Fruit fly (Drosophila melanogaster) ovary, adult (tissue): ENCODE measurements around the gene Phlpp.

ENCODE experiments used
- CG17801 ChIP-seq: fragments of 200-800 bp; optimal IDR thresholded peaks from 2 replicates; lab custom pipeline; 2019; ENCODE audit warnings: missing biosample characterization, mild to moderate bottlenecking, missing genetic modification characterization, moderate library complexity; ENCODE audit not compliant: partially characterized antibody

The Phlpp gene

DNA sequence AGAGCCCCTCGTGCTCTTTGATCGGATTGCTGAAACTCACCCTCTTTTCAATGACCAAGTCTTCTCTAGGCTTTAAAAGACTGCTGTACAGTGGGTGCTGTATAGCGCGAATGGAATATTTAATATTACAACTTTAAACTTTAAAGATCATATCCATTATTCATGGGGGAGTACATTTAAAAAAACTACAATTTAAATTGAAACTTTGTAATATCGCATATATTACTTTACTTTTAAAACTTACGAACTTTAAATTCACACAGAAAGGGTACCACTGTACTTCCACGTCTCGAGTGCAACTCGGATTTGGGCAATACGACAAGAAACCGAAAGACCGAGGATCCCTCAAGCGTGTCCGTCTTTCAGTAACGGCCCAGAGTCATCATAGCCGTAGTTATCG lies at the start of gene Phlpp:
Phlpp (plus strand) TSS at position 214 of the 400 bp plus-strand sequence.
- TF ChIP-seq CG17801: no peak

DNA sequence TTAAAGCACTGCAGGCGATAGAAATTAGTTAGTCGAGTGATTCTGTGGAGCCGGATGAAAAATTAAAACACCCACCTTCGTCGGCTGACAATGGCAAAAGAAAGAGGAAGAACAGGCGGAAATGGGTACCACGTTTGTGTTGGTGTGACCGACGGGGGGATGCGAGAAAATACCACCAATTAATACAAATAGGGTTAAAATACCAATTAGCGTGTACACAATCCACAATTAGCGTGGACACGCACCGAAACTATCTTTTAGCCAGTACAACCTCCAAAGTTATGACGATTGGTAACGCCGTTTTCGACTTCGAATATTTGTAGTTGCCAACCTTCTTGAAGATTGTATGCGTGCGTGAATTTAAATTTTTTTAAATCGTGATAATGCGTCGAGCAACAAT lies 49.8 kb upstream of the Phlpp start, which contains the start of gene RpL30:
RpL30 (minus strand) TSS at position 177 of the 400 bp plus-strand sequence.
- peak; percentile 85 for TF ChIP-seq CG17801

DNA sequence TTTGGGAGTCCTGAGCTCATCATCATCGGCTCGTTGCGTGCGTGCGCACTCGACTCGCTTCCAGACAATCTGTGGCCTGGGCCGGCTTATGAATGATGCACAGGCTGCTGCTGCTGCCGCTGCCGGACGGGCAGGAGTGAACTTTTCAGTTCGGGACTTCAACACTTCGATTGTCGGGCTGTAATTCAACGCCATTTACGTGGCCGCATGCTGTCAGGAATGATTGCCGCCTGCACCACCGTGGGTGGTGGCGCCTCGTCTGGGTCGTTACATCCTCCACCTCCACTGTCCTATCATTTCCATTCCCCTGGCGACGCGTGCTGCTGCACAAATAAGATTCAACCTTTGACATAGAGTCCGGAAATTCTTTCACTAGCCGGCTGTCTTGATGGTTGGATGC lies 48.9 kb upstream of the Phlpp start:
- TF ChIP-seq CG17801: no peak

DNA sequence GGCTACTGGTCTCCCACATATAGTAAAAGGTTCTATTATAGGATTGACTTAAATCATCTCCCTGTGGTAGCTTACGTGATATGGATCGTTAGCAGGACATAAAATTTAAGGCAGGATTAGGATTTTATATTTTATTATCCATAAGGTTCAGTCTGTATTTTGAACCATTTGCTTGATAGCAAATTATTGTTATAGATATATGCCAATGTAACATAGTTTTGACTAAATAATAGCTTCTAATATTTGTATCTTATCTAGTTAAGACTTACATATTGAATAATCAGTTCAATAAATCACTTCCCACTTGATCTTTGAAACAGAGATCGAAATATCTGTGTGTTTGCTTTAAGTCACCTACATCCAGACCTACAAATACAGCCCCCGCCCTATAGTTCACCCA lies 48.4 kb upstream of the Phlpp start, which contains the start of gene robl37BC:
robl37BC (plus strand) TSS at position 301 of the 400 bp plus-strand sequence.
- no peak for TF ChIP-seq CG17801

DNA sequence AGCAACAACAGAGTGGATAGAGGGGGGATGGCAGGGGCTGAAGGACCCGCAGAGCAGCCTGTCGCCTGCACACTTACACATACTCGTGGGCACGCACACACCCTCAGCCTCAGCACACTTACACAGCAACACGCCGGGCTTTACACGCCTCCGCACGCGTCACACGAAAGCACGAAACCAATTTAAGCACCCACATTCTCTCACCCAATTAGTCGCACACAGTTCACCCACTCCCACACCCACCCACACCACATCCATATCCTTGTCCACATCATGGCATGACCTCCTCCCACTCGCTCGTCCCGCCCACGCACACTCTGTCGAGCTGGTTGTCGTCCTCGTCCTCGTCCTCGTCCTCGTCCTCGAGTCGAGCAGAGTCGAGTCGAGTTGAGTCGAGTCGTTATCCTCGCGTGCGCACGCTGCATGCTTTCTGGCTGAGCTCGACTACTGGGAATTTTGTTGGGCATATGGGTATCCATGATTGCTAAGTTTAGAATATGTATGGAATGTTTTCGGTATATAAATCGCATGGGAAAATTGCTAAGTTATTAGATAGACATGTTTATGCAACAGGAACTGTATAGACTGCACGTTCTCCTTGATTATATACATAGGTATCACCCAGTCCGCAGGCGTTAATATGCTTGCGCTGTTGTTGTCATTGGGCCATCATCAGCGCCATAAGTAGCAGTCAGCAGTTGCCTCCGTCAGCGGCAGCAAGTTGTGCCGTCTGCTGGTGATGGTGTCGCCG lies 46.9 kb upstream of the Phlpp start:
- TF ChIP-seq CG17801: no peak

DNA sequence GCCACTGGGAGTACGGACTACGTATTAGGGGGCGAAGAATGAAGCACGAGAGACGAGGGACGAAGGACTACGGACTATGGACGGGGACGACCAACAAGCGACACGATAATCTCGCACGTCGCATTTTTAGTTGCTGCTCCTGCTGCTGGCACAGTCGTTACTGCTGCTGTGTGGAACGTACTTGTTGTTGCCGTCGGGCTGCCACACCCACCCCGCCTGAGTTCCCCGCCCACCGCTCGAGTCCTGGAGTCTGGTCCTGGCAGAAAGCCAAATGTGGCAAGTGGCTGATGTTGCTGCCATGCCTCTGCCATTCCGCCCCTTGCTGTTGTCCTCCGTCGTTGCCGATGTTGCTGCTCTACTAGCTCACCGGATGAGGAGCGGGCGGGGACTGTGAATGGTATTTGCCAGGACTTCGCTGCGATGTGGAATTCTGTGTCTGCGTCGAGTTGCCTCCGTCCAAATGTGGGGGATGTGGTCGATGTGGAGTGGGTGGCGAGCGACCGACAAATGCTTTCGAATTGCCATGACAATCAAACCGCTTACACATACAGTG lies 46.1 kb upstream of the Phlpp start:
- no peak for TF ChIP-seq CG17801

DNA sequence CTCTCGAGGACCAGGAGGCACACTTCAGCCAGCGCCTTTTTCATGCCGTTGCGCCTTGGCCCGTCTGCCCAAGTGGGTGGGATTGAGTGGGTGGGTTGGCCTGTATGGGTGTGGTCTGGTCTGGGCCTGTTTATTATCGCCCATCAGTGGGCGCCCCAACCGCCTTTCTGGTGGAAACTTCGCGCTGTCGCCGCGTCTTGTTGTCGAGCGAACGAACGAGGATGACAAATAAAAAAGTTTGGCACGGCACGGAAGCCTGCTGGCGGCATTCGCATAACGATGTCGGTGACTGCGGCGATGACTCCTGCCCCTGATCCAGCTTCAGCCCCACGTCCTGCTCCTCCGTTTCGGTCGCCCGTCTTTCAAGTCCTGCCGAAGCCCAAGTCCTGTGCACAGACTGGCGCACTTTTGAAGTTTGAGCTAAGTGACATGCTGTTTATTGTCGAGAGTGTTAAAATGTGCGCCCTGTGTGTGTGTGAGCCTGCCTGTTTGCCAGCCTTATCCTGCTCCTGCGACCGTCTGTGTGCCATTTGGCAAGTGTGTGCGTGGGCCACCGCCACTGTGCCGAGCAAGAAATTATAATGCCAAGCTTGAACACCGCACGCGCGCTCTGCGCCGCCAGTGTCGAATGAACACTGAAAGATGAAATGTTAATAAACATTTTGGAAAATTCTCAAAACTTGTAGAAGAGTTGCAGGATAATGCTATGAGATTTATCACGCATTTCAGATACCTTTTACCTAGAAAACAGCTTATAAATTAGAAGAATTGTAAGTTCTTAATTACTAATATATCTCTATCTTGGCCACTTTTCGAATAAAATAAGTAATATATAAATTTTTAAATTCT lies 44.7 kb upstream of the Phlpp start:
- TF ChIP-seq CG17801: no peak

DNA sequence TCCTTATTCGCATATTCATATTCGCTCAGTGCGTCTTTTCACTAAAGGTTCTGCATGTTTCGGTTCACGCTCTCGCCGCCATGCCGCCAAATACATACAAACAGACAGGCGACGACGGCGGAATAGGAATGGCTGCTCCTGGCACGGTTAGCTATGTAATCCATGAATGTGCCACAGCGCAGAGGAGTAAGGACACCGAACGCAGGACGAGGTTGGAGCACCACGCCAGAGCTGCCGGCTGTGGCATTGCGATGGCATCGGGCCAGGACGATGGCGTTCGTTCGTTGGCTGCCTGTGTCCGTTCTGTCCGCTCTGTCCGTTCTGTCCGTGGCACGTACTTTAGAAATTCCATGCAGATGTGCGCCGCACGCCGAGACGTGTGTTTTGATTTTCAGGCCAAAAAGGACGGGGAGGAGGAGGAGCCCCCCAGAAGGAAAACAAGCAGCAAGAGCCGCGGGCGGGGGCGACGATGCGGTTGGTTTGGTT lies 44.0 kb upstream of the Phlpp start:
- TF ChIP-seq CG17801: no peak

DNA sequence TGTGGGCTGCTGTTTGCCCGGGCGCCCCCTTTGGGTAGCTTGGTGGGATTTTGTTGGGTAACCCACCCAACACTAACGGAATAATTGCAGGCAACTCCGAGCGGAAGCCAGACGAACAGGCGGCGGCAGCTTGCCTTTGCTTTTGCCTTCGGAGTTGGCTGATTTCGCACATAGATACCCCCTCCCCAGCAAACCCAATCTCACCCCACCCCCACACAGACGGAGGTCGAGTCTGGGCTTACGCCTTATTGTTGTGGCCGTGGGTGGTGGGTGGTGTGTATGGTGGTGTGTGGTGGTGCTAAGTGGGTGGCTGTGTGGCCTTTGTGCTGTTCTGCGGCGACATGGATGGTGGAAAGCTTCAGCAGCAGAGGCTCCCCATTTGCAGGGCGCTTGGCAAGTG lies 43.3 kb upstream of the Phlpp start:
- no peak for TF ChIP-seq CG17801

DNA sequence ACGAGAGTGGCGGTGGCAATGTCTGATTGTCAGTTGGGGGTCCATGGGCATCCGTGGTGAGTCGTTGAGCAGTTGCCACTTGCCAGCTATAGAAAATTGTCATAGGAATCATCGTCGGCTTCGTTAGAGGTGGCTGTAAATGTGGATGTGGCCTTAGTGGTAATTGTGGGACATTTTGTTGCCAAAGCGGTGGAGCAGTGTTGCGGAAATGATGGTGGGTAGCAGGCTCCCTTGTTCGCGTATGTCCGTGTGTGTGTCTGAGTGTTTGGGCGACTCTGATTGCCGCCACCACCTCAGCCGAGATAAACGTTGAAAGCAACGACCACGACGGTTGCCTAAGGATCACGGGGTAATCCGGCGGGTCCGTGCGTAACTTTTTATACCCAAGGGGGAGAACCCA lies 41.9 kb upstream of the Phlpp start:
- TF ChIP-seq CG17801: no peak

DNA sequence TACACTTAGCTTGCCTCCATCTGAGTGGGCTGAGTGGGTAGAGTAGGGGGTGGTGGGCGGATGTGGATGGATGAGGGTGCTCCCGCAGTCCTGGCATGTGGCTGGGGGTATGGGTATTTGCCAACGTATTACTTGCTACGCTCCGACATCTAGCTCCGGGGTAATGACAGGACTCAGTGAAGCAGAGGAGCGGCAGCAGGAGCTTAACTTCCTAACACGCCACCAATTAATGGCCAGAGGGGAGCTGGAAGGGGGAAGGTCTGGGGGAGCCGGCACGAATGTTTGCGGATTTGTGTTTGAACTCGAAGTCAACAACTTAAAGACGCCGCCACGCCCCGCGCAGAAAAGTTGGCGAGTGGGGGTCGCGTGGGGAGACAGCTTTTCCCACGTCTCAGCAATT lies 40.7 kb upstream of the Phlpp start:
- TF ChIP-seq CG17801: no peak

DNA sequence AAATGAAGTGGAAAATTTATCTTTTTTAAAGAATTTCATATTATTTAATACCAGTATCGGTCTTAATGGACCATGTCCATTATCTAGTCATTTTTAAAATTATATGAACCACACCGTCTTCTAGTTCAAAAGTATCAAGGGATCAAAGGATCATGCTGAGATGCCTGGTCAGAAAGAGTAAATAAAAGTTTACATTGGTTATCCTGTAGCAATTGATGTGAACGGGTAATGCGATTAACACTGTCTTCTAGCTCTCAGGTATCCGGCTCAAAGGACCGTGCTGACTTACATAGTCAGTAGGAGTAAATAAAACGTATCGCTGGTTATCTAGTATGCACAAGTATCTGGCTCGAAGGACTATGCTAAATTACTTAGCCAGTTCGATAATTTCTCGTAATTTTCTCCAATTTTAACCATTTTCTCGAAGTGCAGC lies 39.8 kb upstream of the Phlpp start:
- no peak for TF ChIP-seq CG17801

DNA sequence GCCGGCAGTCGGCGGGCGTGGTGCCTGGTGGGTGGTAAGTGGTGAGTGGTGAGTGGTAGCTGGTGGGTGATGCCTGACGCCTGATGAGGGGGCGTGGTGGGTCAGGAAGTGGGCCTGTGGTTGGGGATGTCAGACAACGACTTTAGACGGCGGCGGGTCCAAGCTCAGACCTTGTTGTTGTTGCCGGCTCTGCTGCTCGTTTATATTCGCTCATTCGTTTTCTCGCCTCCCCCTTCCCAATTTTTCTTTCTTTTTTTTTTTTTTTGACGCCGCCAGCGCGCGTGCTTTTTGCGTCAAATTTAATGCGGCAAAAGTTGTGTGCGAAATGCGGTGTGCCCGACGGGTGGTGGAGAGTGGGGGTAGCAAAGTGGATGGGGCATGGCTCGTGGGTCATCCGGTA lies 39.3 kb upstream of the Phlpp start:
- no peak for TF ChIP-seq CG17801

DNA sequence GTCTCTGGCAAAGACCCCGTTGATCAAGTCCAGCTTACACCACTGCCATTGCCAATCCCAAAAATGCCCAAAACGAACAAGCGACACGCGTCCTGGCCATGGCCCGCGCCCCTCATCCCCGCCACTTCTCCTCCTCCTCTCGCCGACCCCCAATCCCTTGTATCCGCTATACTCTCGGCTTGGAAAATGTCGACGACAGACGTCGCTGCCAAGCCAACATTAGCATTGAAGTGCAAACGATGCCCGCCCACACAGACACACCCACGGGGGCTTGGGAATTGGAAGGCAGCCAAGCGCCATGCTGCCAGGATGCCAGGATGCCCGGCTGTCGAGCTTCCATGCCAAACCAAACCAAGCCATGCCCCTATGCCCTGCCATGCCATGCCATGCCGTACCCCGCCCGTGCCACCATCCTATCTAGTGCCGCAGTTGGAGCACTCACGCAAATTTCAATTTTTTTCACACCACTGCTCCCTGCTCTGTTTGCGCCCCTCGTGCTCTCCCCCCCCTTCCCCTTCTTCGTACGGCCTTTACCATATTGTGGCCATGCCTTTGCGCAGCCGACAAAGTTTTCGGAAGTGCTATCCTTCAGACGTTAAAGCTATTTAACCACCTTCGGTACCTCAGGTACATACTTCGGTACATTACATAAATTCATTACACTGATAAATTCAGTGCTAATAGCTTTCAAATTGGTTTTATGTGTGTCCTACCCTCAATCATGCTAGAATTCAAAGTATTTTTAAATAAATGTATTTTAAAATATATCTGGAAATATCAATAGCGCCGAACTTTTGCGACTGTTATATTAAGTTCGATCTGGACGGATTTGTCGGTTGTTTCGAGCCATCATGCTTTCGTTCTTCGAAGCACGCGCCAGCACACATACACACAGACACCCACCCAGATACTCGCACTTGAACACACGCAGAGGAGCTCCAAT lies 37.4 kb upstream of the Phlpp start:
- no peak for TF ChIP-seq CG17801

DNA sequence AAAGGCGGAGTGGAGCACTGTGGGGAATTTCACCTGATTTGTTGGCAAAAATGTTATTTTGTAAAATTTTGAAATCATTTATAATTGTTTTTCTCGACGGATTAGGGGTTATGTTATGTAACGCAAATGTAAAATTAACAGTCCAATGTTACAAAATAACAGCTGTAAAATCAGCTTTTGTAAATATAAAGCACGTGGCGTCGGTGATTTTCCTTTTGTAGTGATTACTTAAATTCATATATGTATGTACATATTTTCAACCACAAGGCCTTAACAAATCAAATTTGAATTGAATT lies 36.8 kb upstream of the Phlpp start, which contains the start of gene CG15172:
CG15172 (plus strand) TSS at position 197 of the 296 bp plus-strand sequence.
- no peak for TF ChIP-seq CG17801
